Fruit fly (Drosophila melanogaster): Measurements from ENCODE around the gene ssp5.

The ssp5 gene

DNA sequence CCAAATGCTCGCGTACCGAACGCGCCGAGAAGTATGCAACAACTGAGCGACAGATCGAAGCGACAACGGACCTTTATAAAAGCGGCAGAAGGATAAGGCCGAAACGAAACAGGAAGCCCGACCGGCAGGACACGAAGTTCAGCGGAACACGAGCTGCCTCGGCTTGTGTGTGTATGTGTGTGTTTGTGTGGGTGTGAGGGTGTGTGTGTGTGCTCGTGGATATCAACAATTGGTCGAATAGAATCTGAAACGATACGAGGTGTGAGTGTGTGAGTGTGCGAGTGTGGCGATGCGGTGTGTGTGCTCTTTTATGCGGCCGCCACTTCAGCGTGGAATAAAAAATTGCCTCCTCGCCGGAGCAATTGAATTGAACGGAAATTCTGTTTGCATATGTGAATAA lies 27.5 kb upstream of the ssp5 start, which contains the start of gene Tk:
TSS of gene Tk (minus strand) at position 57 of the 400 bp plus-strand sequence.
- no peak for TF ChIP-seq CG6854 (GFP tag; optimal IDR thresholded peaks at IDR 0.05)
- no peak for TF ChIP-seq OdsH (GFP tag; optimal IDR thresholded peaks at IDR 0.05)
- no peak for TF ChIP-seq Lpt (GFP tag; optimal IDR thresholded peaks at IDR 0.05)
- no peak for TF ChIP-seq fkh (GFP tag; optimal IDR thresholded peaks at IDR 0.05)
- no peak for TF ChIP-seq Smox (GFP tag; optimal IDR thresholded peaks at IDR 0.05)
- TF ChIP-seq CG34406 (GFP tag; optimal IDR thresholded peaks at IDR 0.05): no peak
- no peak for TF ChIP-seq Eip93F (GFP tag; optimal IDR thresholded peaks at IDR 0.05)
- no peak for TF ChIP-seq pdm3 (GFP tag; optimal IDR thresholded peaks at IDR 0.05)
- TF ChIP-seq Hr4 (GFP tag; optimal IDR thresholded peaks at IDR 0.05): no peak
- no peak for TF ChIP-seq Sox14 (GFP tag; optimal IDR thresholded peaks at IDR 0.05)
- TF ChIP-seq CG8319 (GFP tag; optimal IDR thresholded peaks at IDR 0.05): no peak
- TF ChIP-seq Sox102F (GFP tag; optimal IDR thresholded peaks at IDR 0.05): no peak
- no peak for TF ChIP-seq dac (GFP tag; optimal IDR thresholded peaks at IDR 0.05)
- no peak for TF ChIP-seq CG10631 (GFP tag; optimal IDR thresholded peaks at IDR 0.05)
- TF ChIP-seq CG11902 (GFP tag; optimal IDR thresholded peaks at IDR 0.05): no peak
- no peak for TF ChIP-seq dsx (GFP tag; optimal IDR thresholded peaks at IDR 0.05; ENCODE audit: poor library complexity, severe bottlenecking)
- no peak for TF ChIP-seq CG16779 (tag; optimal IDR thresholded peaks at IDR 0.05)
- TF ChIP-seq ss (GFP tag; optimal IDR thresholded peaks at IDR 0.05): no peak
- no peak for TF ChIP-seq CG6792 (GFP tag; optimal IDR thresholded peaks at IDR 0.05)

DNA sequence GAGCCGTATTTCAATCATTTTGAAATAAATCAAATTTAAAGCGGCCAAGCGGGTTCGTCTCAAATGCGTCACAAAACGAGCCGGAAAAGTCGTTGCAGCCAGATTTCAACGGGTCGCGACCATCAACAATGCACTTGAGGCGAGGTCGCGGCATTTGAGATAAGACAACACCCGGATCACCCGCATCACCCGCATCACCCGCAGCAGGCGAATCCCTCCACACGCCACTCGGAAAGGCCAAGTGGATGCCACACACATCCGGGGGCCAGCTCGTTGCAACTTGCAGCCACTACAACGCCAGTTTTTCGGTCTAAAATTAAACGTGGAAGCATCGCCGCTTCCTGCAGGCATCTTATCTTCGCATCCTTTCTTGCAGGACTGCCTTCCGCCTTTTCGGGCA lies 26.5 kb upstream of the ssp5 start:
- TF ChIP-seq lz (GFP tag; optimal IDR thresholded peaks at IDR 0.05) (no peak), svp (GFP tag) (peak; percentile 64), esn (GFP tag; optimal IDR thresholded peaks at IDR 0.05) (no peak), dsx (GFP tag; optimal IDR thresholded peaks at IDR 0.05; ENCODE audit: poor library complexity, severe bottlenecking) (no peak), CG6808 (GFP tag; optimal IDR thresholded peaks at IDR 0.05) (no peak), CG6854 (GFP tag; optimal IDR thresholded peaks at IDR 0.05) (no peak), Hr4 (GFP tag; optimal IDR thresholded peaks at IDR 0.05) (no peak), CG11294 (GFP tag; IDR thresholded peaks at IDR 0.05) (no peak), CG4318 (GFP tag; optimal IDR thresholded peaks at IDR 0.05) (no peak), CG6163 (GFP tag; IDR thresholded peaks at IDR 0.05) (0 out of 3 replicates have a peak, but pooled peaks have one; percentile 30), CG3032 (tag; optimal IDR thresholded peaks at IDR 0.05) (no peak), Lpt (GFP tag; optimal IDR thresholded peaks at IDR 0.05) (no peak), CG6276 (GFP tag; optimal IDR thresholded peaks at IDR 0.05) (no peak), Sox102F (GFP tag; optimal IDR thresholded peaks at IDR 0.05) (no peak), Eip93F (GFP tag; optimal IDR thresholded peaks at IDR 0.05) (no peak), CG34406 (GFP tag; optimal IDR thresholded peaks at IDR 0.05) (no peak)

- peak; percentile 75 for TF ChIP-seq Sox14 (GFP tag; optimal IDR thresholded peaks at IDR 0.05)
- TF ChIP-seq CG8119 (GFP tag; IDR thresholded peaks at IDR 0.05): no peak
- peak; percentile 67 for TF ChIP-seq CG6792 (GFP tag; optimal IDR thresholded peaks at IDR 0.05)
- peak; percentile 83 for TF ChIP-seq Hr4 (GFP tag; optimal IDR thresholded peaks at IDR 0.05)
- no peak for TF ChIP-seq CG1621 (tag; optimal IDR thresholded peaks at IDR 0.05)
- peak; percentile 56 for TF ChIP-seq CG8319 (GFP tag; optimal IDR thresholded peaks at IDR 0.05)
- peak; percentile 59 for TF ChIP-seq CG11762 (GFP tag; optimal IDR thresholded peaks at IDR 0.05; ENCODE audit: insufficient read depth)
- TF ChIP-seq Ets96B (tag; optimal IDR thresholded peaks at IDR 0.05): peak; percentile 75
- no peak for TF ChIP-seq CG9139 (GFP tag; optimal IDR thresholded peaks at IDR 0.05)
- no peak for TF ChIP-seq vri (GFP tag; optimal IDR thresholded peaks at IDR 0.05)
- no peak for TF ChIP-seq CG15336 (GFP tag; IDR thresholded peaks at IDR 0.05)
- no peak for TF ChIP-seq dsx (GFP tag; optimal IDR thresholded peaks at IDR 0.05; ENCODE audit: poor library complexity, severe bottlenecking)
- TF ChIP-seq Eip93F (GFP tag; optimal IDR thresholded peaks at IDR 0.05): peak; percentile 12
- TF ChIP-seq dac (GFP tag; optimal IDR thresholded peaks at IDR 0.05): peak; percentile 49
- no peak for TF ChIP-seq CG6276 (GFP tag; optimal IDR thresholded peaks at IDR 0.05)
- TF ChIP-seq OdsH (GFP tag; optimal IDR thresholded peaks at IDR 0.05): peak; percentile 88
- TF ChIP-seq CG6163 (GFP tag; IDR thresholded peaks at IDR 0.05): no peak; the same call in 2 of the 3 replicates
- TF ChIP-seq CG11294 (GFP tag; IDR thresholded peaks at IDR 0.05): peak; percentile 35; the same call in 1 of the 2 replicates
- peak; percentile 74 for TF ChIP-seq Lpt (GFP tag; optimal IDR thresholded peaks at IDR 0.05)
- TF ChIP-seq CG6854 (GFP tag; optimal IDR thresholded peaks at IDR 0.05): no peak
- TF ChIP-seq Eip78C (GFP tag): no peak
- TF ChIP-seq ss (GFP tag; optimal IDR thresholded peaks at IDR 0.05): no peak
- TF ChIP-seq svp (GFP tag): peak; percentile 94
- TF ChIP-seq CG11902 (GFP tag; optimal IDR thresholded peaks at IDR 0.05): peak; percentile 84
- TF ChIP-seq Gug (GFP tag; IDR thresholded peaks at IDR 0.05): peak; percentile 61
- TF ChIP-seq Hr38 (GFP tag; optimal IDR thresholded peaks at IDR 0.05): no peak
- peak; percentile 52 for TF ChIP-seq CG7368 (GFP tag; optimal IDR thresholded peaks at IDR 0.05)
- peak; percentile 73 for TF ChIP-seq eg (GFP tag; IDR thresholded peaks at IDR 0.05)
- TF ChIP-seq CG32006 (GFP tag; optimal IDR thresholded peaks at IDR 0.05): peak; percentile 79
- peak; percentile 55 for TF ChIP-seq fkh (GFP tag; optimal IDR thresholded peaks at IDR 0.05)
- TF ChIP-seq CG3919 (GFP tag; optimal IDR thresholded peaks at IDR 0.05): no peak
- TF ChIP-seq Ets21C (GFP tag; optimal IDR thresholded peaks at IDR 0.05): peak; percentile 82
- TF ChIP-seq pdm3 (GFP tag; optimal IDR thresholded peaks at IDR 0.05): no peak
These were observed 22.6 kb upstream of the ssp5 start, which contains the start of the genes KLHL18 and GCC185 for dm6 chr3R:12010202-12010824. KLHL18 (minus strand) TSS chr3R:12010434. GCC185 (plus strand) TSS chr3R:12010772.

Measured in whole organism, prepupa.